Fruit fly (Drosophila melanogaster) whole organism, embryonic: ENCODE measurements around the gene CG42693.
A peak's percentile ranks its signal among the peaks of the same experiment; 100 is the strongest.

ENCODE experiments used
- Aef1 ChIP-seq: fragments of 200-800 bp; sonication (Bioruptor generic); IDR thresholded peaks from 3 replicates; pipeline ENCODE4 v1.3.6; 2022; ENCODE audit warnings: missing biosample characterization, missing genetic modification characterization
- BEAF-32 ChIP-seq: fragments of 200-800 bp; sonication (Bioruptor generic); optimal IDR thresholded peaks from 3 replicates; lab custom pipeline; 2017; ENCODE audit warnings: missing biosample characterization, missing genetic modification characterization, mild to moderate bottlenecking, moderate library complexity, missing genetic modification reagents
- CG10959 ChIP-seq: fragments of 200-800 bp; sonication (Bioruptor generic); IDR thresholded peaks from 2 replicates; pipeline ENCODE4 v1.3.6; 2022; ENCODE audit warnings: missing biosample characterization, missing genetic modification characterization
- CG11247 ChIP-seq: fragments of 200-800 bp; sonication (Bioruptor generic); IDR thresholded peaks from 2 replicates; pipeline ENCODE4 v1.3.6; 2022; ENCODE audit warnings: missing biosample characterization, missing genetic modification characterization
- CG13296 ChIP-seq: fragments of 200-800 bp; sonication (Bioruptor generic); optimal IDR thresholded peaks from 3 replicates; lab custom pipeline; 2018; ENCODE audit warnings: missing biosample characterization, mild to moderate bottlenecking, missing genetic modification characterization
- CG14667 ChIP-seq: fragments of 200-800 bp; sonication (Bioruptor generic); IDR thresholded peaks from 2 replicates; pipeline ENCODE4 v1.3.6; 2022; ENCODE audit warnings: missing biosample characterization, missing genetic modification characterization
- CG14710 ChIP-seq: fragments of 200-800 bp; sonication (Bioruptor generic); optimal IDR thresholded peaks from 3 replicates; lab custom pipeline; 2019; ENCODE audit warnings: missing biosample characterization, mild to moderate bottlenecking, missing genetic modification characterization, moderate library complexity
- CG15011 ChIP-seq: fragments of 200-800 bp; sonication (Bioruptor generic); optimal IDR thresholded peaks from 3 replicates; lab custom pipeline; 2018; ENCODE audit warnings: missing biosample characterization, mild to moderate bottlenecking, missing genetic modification characterization
- CG15696 ChIP-seq: fragments of 200-800 bp; sonication (Bioruptor generic); optimal IDR thresholded peaks from 2 replicates; lab custom pipeline; 2019; ENCODE audit warnings: missing biosample characterization, mild to moderate bottlenecking, missing genetic modification characterization, moderate library complexity
- CG17829 ChIP-seq: fragments of 200-800 bp; optimal IDR thresholded peaks from 2 replicates; lab custom pipeline; 2019; ENCODE audit warnings: missing biosample characterization, mild to moderate bottlenecking, missing genetic modification characterization, moderate library complexity
- CG18011 ChIP-seq: fragments of 200-800 bp; sonication (Bioruptor generic); optimal IDR thresholded peaks from 2 replicates; lab custom pipeline; 2017; ENCODE audit warnings: missing biosample characterization, missing genetic modification characterization, mild to moderate bottlenecking, moderate library complexity, missing genotype
- CG30020 ChIP-seq: fragments of 200-800 bp; optimal IDR thresholded peaks from 2 replicates; lab custom pipeline; 2019; ENCODE audit warnings: missing biosample characterization, mild to moderate bottlenecking, missing genetic modification characterization, moderate library complexity
- CG3995 ChIP-seq: fragments of 200-800 bp; sonication (Bioruptor generic); optimal IDR thresholded peaks from 3 replicates; lab custom pipeline; 2016; ENCODE audit warnings: missing biosample characterization, missing genetic modification characterization
- CG4617 ChIP-seq: fragments of 200-800 bp; sonication (Bioruptor generic); optimal IDR thresholded peaks from 3 replicates; lab custom pipeline; 2016; ENCODE audit warnings: missing biosample characterization, missing genetic modification characterization, borderline replicate concordance
- CG5180 ChIP-seq: fragments of 200-800 bp; sonication (Bioruptor generic); optimal IDR thresholded peaks from 3 replicates; lab custom pipeline; 2017; ENCODE audit warnings: missing biosample characterization, missing genetic modification characterization, mild to moderate bottlenecking, moderate library complexity, missing genetic modification reagents
- CG5245 ChIP-seq: fragments of 200-800 bp; sonication (Bioruptor generic); optimal IDR thresholded peaks from 3 replicates; lab custom pipeline; 2016; ENCODE audit warnings: missing biosample characterization, missing genetic modification characterization
- CG7357 ChIP-seq: fragments of 200-800 bp; sonication (Bioruptor generic); IDR thresholded peaks from 3 replicates; pipeline ENCODE4 v1.3.6; 2022; ENCODE audit warnings: missing biosample characterization, missing genetic modification characterization
- CG7556 ChIP-seq: fragments of 200-800 bp; sonication (Bioruptor generic); optimal IDR thresholded peaks from 2 replicates; lab custom pipeline; 2017; ENCODE audit warnings: missing biosample characterization, mild to moderate bottlenecking, missing genetic modification characterization
- CG7928 ChIP-seq: fragments of 200-800 bp; sonication (Bioruptor generic); optimal IDR thresholded peaks from 2 replicates; lab custom pipeline; 2017; ENCODE audit warnings: missing biosample characterization, mild to moderate bottlenecking, missing genetic modification characterization
- CG9609 ChIP-seq: fragments of 200-800 bp; sonication (Bioruptor generic); optimal IDR thresholded peaks from 3 replicates; lab custom pipeline; 2016; ENCODE audit warnings: missing biosample characterization, missing genetic modification characterization
- CG9797 ChIP-seq: fragments of 200-800 bp; sonication (Bioruptor generic); optimal IDR thresholded peaks from 3 replicates; lab custom pipeline; 2018; ENCODE audit warnings: missing biosample characterization, mild to moderate bottlenecking, missing genetic modification characterization
- CTCF ChIP-seq: fragments of 200-800 bp; sonication (Bioruptor generic); optimal IDR thresholded peaks from 2 replicates; lab custom pipeline; 2017; ENCODE audit warnings: missing biosample characterization, mild to moderate bottlenecking, missing genetic modification characterization, moderate library complexity
- Camta ChIP-seq: fragments of 200-800 bp; sonication (Bioruptor generic); optimal IDR thresholded peaks from 2 replicates; lab custom pipeline; 2016; ENCODE audit warnings: missing biosample characterization, missing genetic modification characterization
- Dll ChIP-seq: fragments of 200-800 bp; sonication (Bioruptor generic); IDR thresholded peaks from 4 replicates; pipeline ENCODE4 v1.3.6; 2022; ENCODE audit warnings: missing biosample characterization, missing genetic modification characterization; ENCODE audit not compliant: partially characterized antibody
- Doc3 ChIP-seq: fragments of 200-800 bp; sonication (Bioruptor generic); IDR thresholded peaks from 3 replicates; pipeline ENCODE4 v1.3.6; 2022; ENCODE audit warnings: missing biosample characterization, missing genetic modification characterization; ENCODE audit not compliant: partially characterized antibody
- Dp ChIP-seq: fragments of 200-800 bp; sonication (Bioruptor generic); optimal IDR thresholded peaks from 2 replicates; lab custom pipeline; 2018; ENCODE audit warnings: missing biosample characterization, mild to moderate bottlenecking, missing genetic modification characterization, moderate library complexity
- HLH54F ChIP-seq: fragments of 200-800 bp; sonication (Bioruptor generic); optimal IDR thresholded peaks from 3 replicates; lab custom pipeline; 2016; ENCODE audit warnings: missing biosample characterization, missing genetic modification characterization
- MESR4 ChIP-seq: fragments of 200-800 bp; sonication (Bioruptor generic); optimal IDR thresholded peaks from 2 replicates; lab custom pipeline; 2018; ENCODE audit warnings: missing biosample characterization, mild to moderate bottlenecking, missing genetic modification characterization, moderate library complexity
- Mrtf ChIP-seq: fragments of 200-800 bp; sonication (Bioruptor generic); IDR thresholded peaks from 3 replicates; pipeline ENCODE4 v1.3.6; 2022; ENCODE audit warnings: missing biosample characterization, missing genetic modification characterization
- Opbp ChIP-seq: fragments of 200-800 bp; sonication (Bioruptor generic); IDR thresholded peaks from 3 replicates; pipeline ENCODE4 v1.3.6; 2022; ENCODE audit warnings: missing biosample characterization, missing genetic modification characterization; ENCODE audit not compliant: partially characterized antibody
- bbx ChIP-seq: fragments of 200-800 bp; sonication (Bioruptor generic); IDR thresholded peaks from 2 replicates; pipeline ENCODE4 v1.3.6; 2022; ENCODE audit warnings: missing biosample characterization, missing genetic modification characterization; ENCODE audit not compliant: partially characterized antibody
- bcd ChIP-seq: fragments of 200-800 bp; sonication (Bioruptor generic); optimal IDR thresholded peaks from 2 replicates; lab custom pipeline; 2017; ENCODE audit warnings: missing biosample characterization, mild to moderate bottlenecking, missing genetic modification characterization
- cas ChIP-seq: fragments of 200-800 bp; sonication (Bioruptor generic); IDR thresholded peaks from 2 replicates; pipeline ENCODE4 v1.3.6; 2022; ENCODE audit warnings: missing biosample characterization, missing genetic modification characterization
- ems ChIP-seq: fragments of 200-800 bp; sonication (Bioruptor generic); optimal IDR thresholded peaks from 3 replicates; lab custom pipeline; 2016; ENCODE audit warnings: missing biosample characterization, missing genetic modification characterization
- en ChIP-seq: fragments of 200-800 bp; sonication (Bioruptor generic); optimal IDR thresholded peaks from 2 replicates; lab custom pipeline; 2016; ENCODE audit warnings: missing biosample characterization, missing genetic modification characterization
- fd64A ChIP-seq: fragments of 200-800 bp; sonication (Bioruptor generic); optimal IDR thresholded peaks from 3 replicates; lab custom pipeline; 2018; ENCODE audit warnings: missing biosample characterization, mild to moderate bottlenecking, missing genetic modification characterization
- fru ChIP-seq: fragments of >200 bp; optimal IDR thresholded peaks from 2 replicates; lab custom pipeline; 2017
- gcm2 ChIP-seq: fragments of 200-800 bp; sonication (Bioruptor generic); optimal IDR thresholded peaks from 2 replicates; lab custom pipeline; 2016; ENCODE audit warnings: missing biosample characterization, missing genetic modification characterization
- hbn ChIP-seq: fragments of 200-800 bp; sonication (Bioruptor generic); IDR thresholded peaks from 2 replicates; pipeline ENCODE4 v1.3.6; 2022; ENCODE audit warnings: missing biosample characterization, missing genetic modification characterization; ENCODE audit not compliant: partially characterized antibody
- her ChIP-seq: fragments of 200-800 bp; sonication (Bioruptor generic); optimal IDR thresholded peaks from 2 replicates; lab custom pipeline; 2016; ENCODE audit warnings: missing biosample characterization, missing genetic modification characterization
- klu ChIP-seq: fragments of 200-800 bp; sonication (Bioruptor generic); IDR thresholded peaks from 2 replicates; pipeline ENCODE4 v1.3.6; 2022; ENCODE audit warnings: missing biosample characterization, missing genetic modification characterization
- knrl ChIP-seq: fragments of 200-800 bp; sonication (Bioruptor generic); IDR thresholded peaks from 3 replicates; pipeline ENCODE4 v1.3.6; 2022; ENCODE audit warnings: missing biosample characterization, missing genetic modification characterization; ENCODE audit not compliant: partially characterized antibody
- pfk ChIP-seq: fragments of 200-800 bp; sonication (Bioruptor generic); optimal IDR thresholded peaks from 2 replicates; lab custom pipeline; 2018; ENCODE audit warnings: missing biosample characterization, mild to moderate bottlenecking, missing genetic modification characterization, moderate library complexity
- pum ChIP-seq: fragments of 200-800 bp; sonication (Bioruptor generic); optimal IDR thresholded peaks from 2 replicates; lab custom pipeline; 2016; ENCODE audit warnings: missing biosample characterization, missing genetic modification characterization
- repo ChIP-seq: fragments of 200-800 bp; sonication (Bioruptor generic); optimal IDR thresholded peaks from 2 replicates; lab custom pipeline; 2016; ENCODE audit warnings: missing biosample characterization, missing genetic modification characterization
- row ChIP-seq: fragments of 200-800 bp; sonication (Bioruptor generic); IDR thresholded peaks from 3 replicates; pipeline ENCODE4 v1.3.6; 2022; ENCODE audit warnings: missing biosample characterization, missing genetic modification characterization
- sna ChIP-seq: fragments of 200-800 bp; sonication (Bioruptor generic); IDR thresholded peaks from 2 replicates; pipeline ENCODE4 v1.3.6; 2022; ENCODE audit warnings: missing biosample characterization, missing genetic modification characterization; ENCODE audit not compliant: partially characterized antibody
- stwl ChIP-seq: fragments of 200-800 bp; sonication (Bioruptor generic); optimal IDR thresholded peaks from 3 replicates; lab custom pipeline; 2018; ENCODE audit warnings: missing biosample characterization, mild to moderate bottlenecking, missing genetic modification characterization, moderate library complexity
- tap ChIP-seq: fragments of 200-800 bp; optimal IDR thresholded peaks from 3 replicates; lab custom pipeline; 2019; ENCODE audit warnings: missing biosample characterization, mild to moderate bottlenecking, missing genetic modification characterization, moderate library complexity
- trem ChIP-seq: fragments of 200-800 bp; optimal IDR thresholded peaks from 3 replicates; lab custom pipeline; 2019; ENCODE audit warnings: missing biosample characterization, mild to moderate bottlenecking, missing genetic modification characterization, moderate library complexity
- ttk ChIP-seq: fragments of 200-800 bp; sonication (Bioruptor generic); IDR thresholded peaks from 2 replicates; pipeline ENCODE4 v2.1.2; 2022; ENCODE audit warnings: missing biosample characterization, missing genetic modification characterization

CG42693 gene

dm6 chr3R:31743279-31743678, 35.1 kb upstream of the CG42693 start, which contains the start of gene Tbca (continued):
- TF ChIP-seq CG4617 (GFP tag; lab: Kevin White, UChicago) = peak; percentile 1
- TF ChIP-seq ems (GFP tag; lab: Kevin White, UChicago) = no peak
- peak; percentile 53 for TF ChIP-seq knrl (GFP tag; lab: Robert Waterston, UW)
- no peak for TF ChIP-seq repo (GFP tag; lab: Kevin White, UChicago)
- TF ChIP-seq en (GFP tag; lab: Kevin White, UChicago) = no peak
- peak; percentile 11 for TF ChIP-seq stwl (tag; lab: Kevin White, UChicago)
- no peak for TF ChIP-seq CG11247 (GFP tag; lab: Robert Waterston, UW)
- no peak for TF ChIP-seq fd64A (GFP tag; lab: Kevin White, UChicago)
- peak; percentile 68 for TF ChIP-seq BEAF-32 (GFP tag; lab: Kevin White, UChicago)
- no peak for TF ChIP-seq CG5245 (GFP tag; lab: Kevin White, UChicago)
- TF ChIP-seq CG7357 (GFP tag; lab: Robert Waterston, UW) = no peak
- no peak for TF ChIP-seq CG15696 (tag; lab: Kevin White, UChicago)
- peak; percentile 63; the same call in 3 of the 4 replicates for TF ChIP-seq Dll
- TF ChIP-seq bcd (GFP tag; lab: Kevin White, UChicago) = no peak
- no peak for TF ChIP-seq ttk (GFP tag; lab: Robert Waterston, UW)
- no peak for TF ChIP-seq Camta (GFP tag; lab: Kevin White, UChicago)
- no peak for TF ChIP-seq cas
- peak; percentile 30 for TF ChIP-seq CG3995
- TF ChIP-seq CG9797 = peak; percentile 29
- TF ChIP-seq klu (GFP tag; lab: Robert Waterston, UW) = no peak
- no peak for TF ChIP-seq CG5180 (GFP tag; lab: Kevin White, UChicago)
- TF ChIP-seq CG17829 (tag; lab: Kevin White, UChicago) = peak; percentile 9
- TF ChIP-seq gcm2 = no peak
- TF ChIP-seq CG9609 (GFP tag; lab: Kevin White, UChicago) = no peak
- TF ChIP-seq CG10959 (GFP tag; lab: Robert Waterston, UW) = no peak
- TF ChIP-seq trem = peak; percentile 34
- peak; percentile 22 for TF ChIP-seq CG14710 (tag; lab: Kevin White, UChicago)
- TF ChIP-seq CG18011 (GFP tag; lab: Kevin White, UChicago) = no peak
- TF ChIP-seq CG7556 (GFP tag; lab: Kevin White, UChicago) = no peak
- peak; percentile 19; the same call in 1 of the 3 replicates for TF ChIP-seq row
- peak; percentile 64 for TF ChIP-seq MESR4 (GFP tag; lab: Kevin White, UChicago)
- no peak for TF ChIP-seq CG15011 (GFP tag; lab: Kevin White, UChicago)
- peak; percentile 16 for TF ChIP-seq CG30020 (tag; lab: Kevin White, UChicago)
- peak; percentile 98 for TF ChIP-seq Dp (GFP tag; lab: Kevin White, UChicago)
- TF ChIP-seq CG13296 (GFP tag; lab: Kevin White, UChicago) = no peak
- TF ChIP-seq Mrtf (GFP tag; lab: Robert Waterston, UW) = no peak
- TF ChIP-seq pum = no peak
- peak; percentile 69 for TF ChIP-seq bbx
- TF ChIP-seq tap (tag; lab: Kevin White, UChicago) = no peak
- TF ChIP-seq Opbp = peak; percentile 55; the same call in 1 of the 3 replicates
- TF ChIP-seq sna (GFP tag; lab: Robert Waterston, UW) = peak; percentile 55; the same call in 1 of the 2 replicates
- peak; percentile 97 for TF ChIP-seq pfk (GFP tag; lab: Kevin White, UChicago)
- peak; percentile 59 for TF ChIP-seq CTCF (GFP tag; lab: Kevin White, UChicago)
- TF ChIP-seq HLH54F (GFP tag; lab: Kevin White, UChicago) = no peak
- TF ChIP-seq fru (lab: Kevin White, UChicago) = no peak
- peak; percentile 48 for TF ChIP-seq hbn (GFP tag; lab: Robert Waterston, UW)
- no peak for TF ChIP-seq Doc3
- no peak for TF ChIP-seq CG14667 (GFP tag; lab: Robert Waterston, UW)
- peak; percentile 84 for TF ChIP-seq CG7928 (GFP tag; lab: Kevin White, UChicago)
- TF ChIP-seq Aef1 (GFP tag; lab: Robert Waterston, UW) = peak; percentile 32; the same call in 1 of the 3 replicates
- TF ChIP-seq her = no peak
